Fruit fly (Drosophila melanogaster) whole organism, wandering third instar larva: ENCODE measurements around the gene CG34276.

ENCODE experiments used
- Dfd ChIP-seq: fragments of >200 bp; optimal IDR thresholded peaks from 2 replicates; lab custom pipeline; 2017; ENCODE audit warnings: missing biosample characterization, missing genetic modification characterization
- GATAd ChIP-seq: sonication (Bioruptor generic); optimal IDR thresholded peaks from 2 replicates; lab custom pipeline; 2016; ENCODE audit warnings: missing biosample characterization, missing genetic modification characterization
- OdsH ChIP-seq: fragments of 200-800 bp; sonication (Bioruptor generic); optimal IDR thresholded peaks from 2 replicates; lab custom pipeline; 2016; ENCODE audit warnings: missing biosample characterization, mild to moderate bottlenecking, missing genetic modification characterization
- dl ChIP-seq, 2 experiments: fragments of 175-275, 200-275 bp in 1 of 2; fragments of 200-275 bp in 1 of 2; sonication (Bioruptor generic); optimal IDR thresholded peaks; lab custom pipeline; 2018; ENCODE audit warnings: mild to moderate bottlenecking in 2 of 2, missing biosample characterization in 2 of 2, missing genetic modification characterization in 2 of 2, moderate library complexity in 2 of 2; ENCODE audit not compliant: partially characterized antibody in 2 of 2, insufficient read depth in 1 of 2
- dsf ChIP-seq: sonication (Bioruptor generic); optimal IDR thresholded peaks from 2 replicates; lab custom pipeline; 2016; ENCODE audit warnings: missing biosample characterization, missing genetic modification characterization, borderline replicate concordance
- psq ChIP-seq: fragments of 200-800 bp; sonication (Bioruptor generic); optimal IDR thresholded peaks from 3 replicates; lab custom pipeline; 2017; ENCODE audit warnings: missing biosample characterization, mild to moderate bottlenecking, missing genetic modification characterization, moderate library complexity

dm6 chr3R:15950843-15951242 lies 25.4 kb downstream of the CG34276 start, which contains the start of the genes CG31088 and CG46383:
- no peak for TF ChIP-seq Dfd (GFP tag; lab: Kevin White, UChicago)
- no peak for TF ChIP-seq OdsH (GFP tag; lab: Kevin White, UChicago)
- no peak for TF ChIP-seq psq
- TF ChIP-seq GATAd, result no peak
- no peak for TF ChIP-seq dsf
- no peak for TF ChIP-seq dl (GFP tag; optimal IDR thresholded peaks at IDR 0.05; lab: Kevin White, UChicago; ENCODE audit: insufficient read depth in 1 of 2, partially characterized antibody in 2 of 2)
